Worm (Caenorhabditis elegans) whole organism, mixed stage, embryonic: ENCODE results near the gene mrps-17.

Source experiments
- M03D4.4 ChIP-seq: sonication (generic microtip); optimal IDR thresholded peaks from 2 replicates; lab custom pipeline; 2017; ENCODE audit warnings: mild to moderate bottlenecking, missing genetic modification characterization, missing compliant biosample characterization
- blmp-1 ChIP-seq: fragments of 150-350 bp; optimal IDR thresholded peaks from 2 replicates; lab custom pipeline; 2014; ENCODE audit warnings: missing biosample characterization, missing genetic modification characterization
- ceh-39 ChIP-seq: fragments of 150-350 bp; optimal IDR thresholded peaks from 2 replicates; lab custom pipeline; 2014; ENCODE audit warnings: missing biosample characterization, missing genetic modification characterization
- ceh-83 ChIP-seq: fragments of 200-800 bp; sonication (Bioruptor generic); optimal IDR thresholded peaks from 2 replicates; lab custom pipeline; 2018; ENCODE audit warnings: mild to moderate bottlenecking, missing genetic modification characterization, missing compliant biosample characterization
- ces-1 ChIP-seq: fragments of 150-350 bp; optimal IDR thresholded peaks from 2 replicates; lab custom pipeline; 2014; ENCODE audit warnings: missing biosample characterization, missing genetic modification reagents, missing genetic modification characterization
- cnd-1 ChIP-seq: fragments of 200-800 bp; sonication (Bioruptor generic); optimal IDR thresholded peaks from 2 replicates; lab custom pipeline; 2018; ENCODE audit warnings: mild to moderate bottlenecking, missing genetic modification characterization, missing compliant biosample characterization
- drap-1 ChIP-seq: fragments of 200-800 bp; sonication (Bioruptor generic); optimal IDR thresholded peaks from 3 replicates; lab custom pipeline; 2018; ENCODE audit warnings: mild to moderate bottlenecking, missing genetic modification characterization, missing compliant biosample characterization
- elt-3 ChIP-seq: fragments of 150-350 bp; optimal IDR thresholded peaks from 2 replicates; lab custom pipeline; 2014; ENCODE audit warnings: missing biosample characterization, missing genetic modification characterization
- flh-1 ChIP-seq: fragments of 200-800 bp; sonication (Bioruptor generic); optimal IDR thresholded peaks from 2 replicates; lab custom pipeline; 2018; ENCODE audit warnings: mild to moderate bottlenecking, missing genetic modification characterization, moderate library complexity, missing compliant biosample characterization
- ham-2 ChIP-seq: fragments of 200-800 bp; sonication (Bioruptor generic); optimal IDR thresholded peaks from 2 replicates; lab custom pipeline; 2018; ENCODE audit warnings: mild to moderate bottlenecking, missing genetic modification characterization, missing compliant biosample characterization
- hlh-1 ChIP-seq: fragments of 150-350 bp; optimal IDR thresholded peaks from 2 replicates; lab custom pipeline; 2014; ENCODE audit warnings: missing biosample characterization, missing genetic modification reagents, missing genetic modification characterization
- lin-13 ChIP-seq: fragments of 150-350 bp; optimal IDR thresholded peaks from 2 replicates; lab custom pipeline; 2014; ENCODE audit warnings: missing biosample characterization, missing genetic modification characterization
- lin-32 ChIP-seq: fragments of 200-800 bp; sonication (Bioruptor generic); optimal IDR thresholded peaks from 2 replicates; lab custom pipeline; 2018; ENCODE audit warnings: mild to moderate bottlenecking, missing genetic modification characterization, missing compliant biosample characterization
- lsy-2 ChIP-seq: fragments of 150-350 bp; optimal IDR thresholded peaks from 2 replicates; lab custom pipeline; 2014; ENCODE audit warnings: missing biosample characterization, missing genetic modification characterization
- mab-5 ChIP-seq: fragments of 150-350 bp; optimal IDR thresholded peaks from 2 replicates; lab custom pipeline; 2014; ENCODE audit warnings: missing biosample characterization, missing genetic modification characterization
- mep-1 ChIP-seq: fragments of 150-350 bp; optimal IDR thresholded peaks from 2 replicates; lab custom pipeline; 2017; ENCODE audit warnings: missing biosample characterization, missing genetic modification reagents, missing genetic modification characterization, inconsistent platforms
- mls-2 ChIP-seq: sonication (generic microtip); optimal IDR thresholded peaks from 2 replicates; lab custom pipeline; 2016; ENCODE audit warnings: mild to moderate bottlenecking, missing genetic modification characterization, moderate library complexity, missing compliant biosample characterization
- nhr-12 ChIP-seq: fragments of 150-350 bp; optimal IDR thresholded peaks from 2 replicates; lab custom pipeline; 2014; ENCODE audit warnings: missing biosample characterization, missing genetic modification characterization
- nhr-2 ChIP-seq: fragments of 150-350 bp; optimal IDR thresholded peaks from 2 replicates; lab custom pipeline; 2014; ENCODE audit warnings: missing biosample characterization, missing genetic modification characterization
- nhr-237 ChIP-seq: fragments of 150-350 bp; optimal IDR thresholded peaks from 2 replicates; lab custom pipeline; 2014; ENCODE audit warnings: missing biosample characterization, missing genetic modification characterization
- pha-4 ChIP-seq: fragments of 150-350 bp; optimal IDR thresholded peaks from 2 replicates; lab custom pipeline; 2018; ENCODE audit warnings: missing biosample characterization, missing genetic modification reagents, missing genetic modification characterization
- sem-2 ChIP-seq: fragments of 200-800 bp; sonication (Bioruptor generic); optimal IDR thresholded peaks from 2 replicates; lab custom pipeline; 2018; ENCODE audit warnings: mild to moderate bottlenecking, missing genetic modification characterization, missing compliant biosample characterization
- snpc-4 ChIP-seq: fragments of 150-350 bp; optimal IDR thresholded peaks from 2 replicates; lab custom pipeline; 2014; ENCODE audit warnings: missing biosample characterization, missing genetic modification characterization
- sptf-1 ChIP-seq: sonication (generic microtip); optimal IDR thresholded peaks from 2 replicates; lab custom pipeline; 2017; ENCODE audit warnings: mild to moderate bottlenecking, missing genetic modification characterization, moderate library complexity, missing compliant biosample characterization
- tbx-8 ChIP-seq: fragments of 200-800 bp; sonication (Bioruptor generic); optimal IDR thresholded peaks from 2 replicates; lab custom pipeline; 2018; ENCODE audit warnings: mild to moderate bottlenecking, missing genetic modification characterization, moderate library complexity, missing compliant biosample characterization
- unc-120 ChIP-seq: sonication (generic microtip); optimal IDR thresholded peaks from 2 replicates; lab custom pipeline; 2017; ENCODE audit warnings: missing genetic modification characterization, missing compliant biosample characterization; ENCODE audit not compliant: poor library complexity, severe bottlenecking
- unc-39 ChIP-seq: fragments of 150-350 bp; optimal IDR thresholded peaks from 2 replicates; lab custom pipeline; 2014; ENCODE audit warnings: missing biosample characterization, missing genetic modification characterization
- unc-62 ChIP-seq: fragments of 150-350 bp; optimal IDR thresholded peaks from 2 replicates; lab custom pipeline; 2014; ENCODE audit warnings: missing biosample characterization, missing genetic modification reagents, missing genetic modification characterization
- zip-8 ChIP-seq: fragments of 150-350 bp; optimal IDR thresholded peaks from 2 replicates; lab custom pipeline; 2014; ENCODE audit warnings: missing biosample characterization, missing genetic modification characterization
- ztf-11 ChIP-seq: fragments of 150-350 bp; optimal IDR thresholded peaks from 2 replicates; lab custom pipeline; 2014; ENCODE audit warnings: missing biosample characterization, missing genetic modification characterization

Gene mrps-17

DNA sequence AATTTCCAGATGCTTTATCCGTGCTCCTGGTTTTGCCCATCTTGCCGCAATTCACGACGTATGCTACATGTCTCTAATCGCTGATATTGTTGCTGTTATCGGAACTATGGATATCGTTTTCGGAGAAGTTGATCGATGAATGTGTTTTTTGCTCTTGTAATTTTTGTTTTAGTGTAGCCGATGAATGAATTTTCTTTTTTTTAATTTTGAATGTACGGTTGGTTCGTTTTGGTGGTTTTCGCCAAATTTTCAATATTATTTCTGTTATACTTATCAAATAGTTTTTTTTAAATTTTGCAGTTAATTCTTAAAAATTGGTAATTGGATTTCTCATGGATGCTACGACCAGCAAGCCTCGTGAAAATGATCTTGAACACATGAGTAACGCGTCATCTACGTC lies 35.4 kb upstream of the mrps-17 start, which contains the start of gene T26A5.2:
TSS of gene T26A5.2 (plus strand) at position 301 of the 400 bp plus-strand sequence.
- TF ChIP-seq pha-4 (no peak), blmp-1 (tag; lab: Kevin White, UChicago) (no peak), tbx-8 (no peak), hlh-1 (tag; lab: Kevin White, UChicago) (no peak), elt-3 (tag; lab: Kevin White, UChicago) (no peak), M03D4.4 (no peak), lsy-2 (no peak), mep-1 (tag; lab: Kevin White, UChicago) (no peak), sem-2 (no peak)

- TF ChIP-seq lsy-2 (no peak), unc-39 (tag; lab: Kevin White, UChicago) (no peak), mep-1 (tag; lab: Kevin White, UChicago) (no peak), ces-1 (GFP tag; lab: Kevin White, UChicago) (no peak), cnd-1 (tag; lab: Kevin White, UChicago) (no peak), lin-32 (GFP tag; lab: Kevin White, UChicago) (no peak), flh-1 (no peak), blmp-1 (tag; lab: Kevin White, UChicago) (no peak), ceh-83 (GFP tag; lab: Kevin White, UChicago) (no peak), ztf-11 (no peak), unc-62 (GFP tag; lab: Kevin White, UChicago) (no peak), zip-8 (tag; lab: Kevin White, UChicago) (no peak), mab-5 (tag; lab: Kevin White, UChicago) (no peak), ceh-39 (tag; lab: Kevin White, UChicago) (no peak)
These were observed 33.3 kb upstream of the mrps-17 start, which contains the start of gene nduf-2.2 for ce11 chrIII:6464913-6465312. nduf-2.2 (plus strand) TSS chrIII:6465222.

DNA sequence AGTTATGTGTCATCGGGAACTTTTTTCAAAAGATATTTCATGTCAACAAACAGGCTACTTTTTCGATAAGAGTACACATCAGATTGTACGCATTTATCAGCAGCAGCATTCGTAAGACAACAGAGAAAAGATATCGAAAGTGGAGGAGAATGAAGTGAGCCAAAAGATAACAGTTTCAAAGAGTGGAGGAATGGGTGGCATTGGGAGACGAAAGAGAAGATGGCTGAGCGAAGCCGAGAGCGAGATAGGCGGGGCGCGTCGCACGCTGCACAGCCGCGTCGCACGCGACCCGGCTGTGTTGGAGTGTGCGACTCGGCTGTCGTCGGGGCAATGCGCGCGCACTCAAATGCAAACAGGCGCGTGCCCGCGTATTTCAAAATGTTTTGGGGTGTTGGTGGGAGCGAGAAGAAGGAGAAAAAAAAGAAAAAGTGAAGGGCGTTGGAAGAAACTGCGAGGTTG lies 32.5 kb upstream of the mrps-17 start:
- TF ChIP-seq pha-4 (peak; percentile 39), snpc-4 (tag; lab: Kevin White, UChicago) (no peak), drap-1 (GFP tag; lab: Kevin White, UChicago) (peak; percentile 22), mab-5 (tag; lab: Kevin White, UChicago) (no peak), nhr-237 (peak; percentile 48), hlh-1 (tag; lab: Kevin White, UChicago) (peak; percentile 46), M03D4.4 (peak; percentile 64), unc-120 (tag; lab: Kevin White, UChicago) (peak; percentile 72), flh-1 (no peak), sptf-1 (peak; percentile 66), ham-2 (GFP tag; lab: Kevin White, UChicago) (peak; percentile 27)

DNA sequence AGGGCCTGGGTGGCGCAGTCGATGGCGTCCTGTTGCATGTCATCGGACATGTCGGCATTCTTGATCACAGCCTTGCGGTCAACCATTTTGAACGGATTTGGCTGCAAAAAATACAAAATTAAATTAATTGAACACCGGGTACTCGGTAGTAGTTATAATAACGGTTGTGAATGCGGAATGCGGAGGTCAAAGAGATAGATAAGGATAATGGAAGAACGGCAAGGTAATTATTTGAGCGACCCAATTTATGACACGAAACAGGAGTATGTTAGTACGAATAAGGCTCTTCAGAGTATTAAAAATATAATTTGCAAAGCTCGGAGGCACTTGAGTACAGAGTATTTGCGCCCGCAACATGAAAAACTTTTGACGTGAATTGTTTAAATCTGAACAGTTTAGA lies 32.1 kb upstream of the mrps-17 start, which contains the start of gene dlc-1:
TSS of gene dlc-1 (minus strand) at position 101 of the 400 bp plus-strand sequence.
- TF ChIP-seq mls-2 (tag; lab: Kevin White, UChicago): no peak
- TF ChIP-seq ham-2 (GFP tag; lab: Kevin White, UChicago): no peak
- no peak for TF ChIP-seq flh-1
- TF ChIP-seq mab-5 (tag; lab: Kevin White, UChicago): no peak
- TF ChIP-seq, all 35 proteins: peak for 0

ce11 chrIII:6462610-6463009 lies 31.0 kb upstream of the mrps-17 start, which contains the start of gene T26A5.8:
T26A5.8 (minus strand) TSS chrIII:6462856.
- TF ChIP-seq mab-5 (tag; lab: Kevin White, UChicago) (no peak), pha-4 (no peak), nhr-2 (tag; lab: Kevin White, UChicago) (no peak), ceh-39 (tag; lab: Kevin White, UChicago) (no peak), ham-2 (GFP tag; lab: Kevin White, UChicago) (no peak), lin-13 (tag; lab: Kevin White, UChicago) (no peak), unc-120 (tag; lab: Kevin White, UChicago) (no peak), hlh-1 (tag; lab: Kevin White, UChicago) (no peak), lsy-2 (no peak), unc-39 (tag; lab: Kevin White, UChicago) (no peak), flh-1 (no peak), drap-1 (GFP tag; lab: Kevin White, UChicago) (no peak), nhr-12 (tag; lab: Kevin White, UChicago) (no peak), lin-32 (GFP tag; lab: Kevin White, UChicago) (no peak), snpc-4 (tag; lab: Kevin White, UChicago) (no peak), elt-3 (tag; lab: Kevin White, UChicago) (no peak)
- TF ChIP-seq, all 35 proteins: peak for 0
